Fruit fly (Drosophila melanogaster): Measurements from ENCODE around the gene CG18599.
A peak's percentile ranks its signal among the peaks of the same experiment; 100 is the strongest.

Gene CG18599

DNA sequence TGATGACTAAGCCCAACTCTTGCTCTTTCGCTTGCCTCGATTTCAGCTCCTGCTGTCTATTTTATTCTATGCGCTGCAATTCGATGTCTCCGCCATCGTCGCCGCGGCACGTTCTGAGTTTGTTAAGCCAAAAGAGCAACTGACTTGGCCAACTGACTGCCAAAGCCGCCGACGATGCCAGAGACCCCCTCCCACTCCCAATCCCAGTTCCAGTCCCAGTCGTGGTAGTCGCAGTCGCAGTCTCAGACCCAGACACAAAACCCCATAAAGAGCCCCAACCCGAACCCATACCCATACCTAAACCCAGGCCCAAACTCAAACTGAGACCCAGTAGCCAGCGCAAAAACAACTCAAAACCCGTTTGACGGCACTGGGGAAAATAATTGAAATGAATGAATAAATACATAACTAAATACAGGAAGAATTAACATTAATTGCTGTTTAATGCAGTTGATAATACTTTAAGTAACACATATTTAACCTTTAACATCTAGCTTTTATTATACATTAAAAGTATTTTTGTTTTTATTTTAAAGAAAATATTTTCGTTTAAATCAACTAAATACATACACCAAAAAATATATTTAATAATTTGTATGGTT, 43.3 kb downstream of the CG18599 start:
- TF ChIP-seq CG7101 (tag; optimal IDR thresholded peaks at IDR 0.05) (no peak), bab1 (GFP tag; optimal IDR thresholded peaks at IDR 0.05) (no peak), Mnt (GFP tag; optimal IDR thresholded peaks at IDR 0.05) (no peak), cic (GFP tag; optimal IDR thresholded peaks at IDR 0.05) (no peak), ovo (GFP tag; optimal IDR thresholded peaks at IDR 0.05) (no peak), Crg-1 (GFP tag; optimal IDR thresholded peaks at IDR 0.05) (no peak)

DNA sequence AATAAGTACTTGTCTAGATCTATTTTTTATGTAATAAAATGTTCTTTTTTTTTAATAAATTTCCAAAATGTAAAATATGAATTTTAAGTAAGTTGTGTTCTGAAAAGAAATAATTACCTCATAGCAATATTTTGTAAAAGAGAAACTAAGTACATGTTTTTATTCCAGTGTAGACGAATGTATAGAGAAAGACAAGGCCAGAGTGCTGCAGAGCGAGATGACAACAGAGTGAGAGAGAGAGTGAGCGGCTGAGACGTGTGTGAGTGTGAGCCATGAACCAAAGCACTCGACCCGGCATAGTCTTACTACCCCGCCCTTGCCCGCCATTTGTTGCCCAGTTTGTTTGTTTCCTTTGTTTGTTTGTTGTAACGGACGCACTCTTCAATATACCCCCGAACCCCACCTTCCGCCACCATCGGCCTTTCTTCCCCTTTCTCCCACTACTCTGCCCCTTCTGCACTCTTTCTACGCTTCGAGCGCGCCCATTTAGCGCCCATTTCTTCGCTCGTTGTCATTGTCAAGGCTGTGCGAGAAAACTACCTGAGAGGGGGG, 43.9 kb downstream of the CG18599 start:
- TF ChIP-seq CG7101 (tag; optimal IDR thresholded peaks at IDR 0.05) (peak; percentile 59), CG33017 (tag; optimal IDR thresholded peaks at IDR 0.05) (peak; percentile 74), CG7045 (GFP tag; optimal IDR thresholded peaks at IDR 0.05) (no peak), pad (GFP tag; optimal IDR thresholded peaks at IDR 0.05) (peak; percentile 32), ovo (GFP tag; optimal IDR thresholded peaks at IDR 0.05) (peak; percentile 59), cic (GFP tag; optimal IDR thresholded peaks at IDR 0.05) (peak; percentile 36), Clk (GFP tag; optimal IDR thresholded peaks at IDR 0.05) (peak; percentile 42), CG11617 (GFP tag; optimal IDR thresholded peaks at IDR 0.05) (peak; percentile 44), CG1620 (GFP tag; optimal IDR thresholded peaks at IDR 0.05) (no peak), CG12768 (GFP tag; optimal IDR thresholded peaks at IDR 0.05) (peak; percentile 26)

DNA sequence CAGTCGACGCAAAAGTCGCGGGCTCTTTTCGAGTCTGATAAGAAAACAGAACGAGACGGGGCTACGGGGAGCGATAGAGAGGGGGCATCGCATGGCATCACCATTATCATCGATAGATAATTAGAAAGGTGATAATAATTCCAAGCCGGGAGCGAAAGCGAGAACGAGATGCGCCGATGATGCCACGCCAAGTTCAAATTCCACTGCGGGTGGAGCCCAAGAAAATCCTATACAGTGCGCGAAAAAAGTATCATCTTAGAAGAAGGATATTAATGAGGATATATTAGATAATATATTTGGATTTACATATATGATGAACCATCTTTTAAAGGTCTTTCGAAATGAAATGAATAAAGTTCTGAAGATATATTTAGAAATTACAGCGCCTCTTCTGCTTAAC, 45.2 kb downstream of the CG18599 start:
- TF ChIP-seq kay (GFP tag; ENCODE audit: borderline replicate concordance): peak; percentile 84
- no peak for TF ChIP-seq CG5204 (GFP tag; optimal IDR thresholded peaks at IDR 0.05)

DNA sequence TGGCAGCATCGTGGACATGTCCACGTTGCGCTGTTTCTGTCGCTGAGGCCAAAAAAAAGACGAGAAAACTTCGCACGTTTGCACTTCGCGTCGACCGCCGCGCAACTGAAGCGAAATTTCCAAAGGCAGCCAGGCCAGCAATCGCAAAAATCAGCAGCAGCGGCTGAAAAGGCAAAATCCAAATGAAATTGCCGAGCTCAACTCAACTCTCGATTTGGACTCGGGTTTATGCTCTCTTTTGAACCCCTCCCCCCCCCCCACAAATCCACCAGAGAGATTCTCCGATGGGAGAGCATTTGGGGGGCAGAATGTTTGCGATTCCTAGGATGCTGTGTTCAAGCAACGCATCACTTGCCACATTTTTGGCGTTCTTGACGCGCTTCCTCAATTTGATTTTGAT, 46.7 kb downstream of the CG18599 start, which contains the start of gene PKD:
PKD (minus strand) TSS at position 88 of the 400 bp plus-strand sequence.
- TF ChIP-seq CG1620 (GFP tag; optimal IDR thresholded peaks at IDR 0.05) (no peak), Mnt (GFP tag; optimal IDR thresholded peaks at IDR 0.05) (peak; percentile 28), CG33017 (tag; optimal IDR thresholded peaks at IDR 0.05) (no peak), kay (GFP tag; ENCODE audit: borderline replicate concordance) (no peak)

DNA sequence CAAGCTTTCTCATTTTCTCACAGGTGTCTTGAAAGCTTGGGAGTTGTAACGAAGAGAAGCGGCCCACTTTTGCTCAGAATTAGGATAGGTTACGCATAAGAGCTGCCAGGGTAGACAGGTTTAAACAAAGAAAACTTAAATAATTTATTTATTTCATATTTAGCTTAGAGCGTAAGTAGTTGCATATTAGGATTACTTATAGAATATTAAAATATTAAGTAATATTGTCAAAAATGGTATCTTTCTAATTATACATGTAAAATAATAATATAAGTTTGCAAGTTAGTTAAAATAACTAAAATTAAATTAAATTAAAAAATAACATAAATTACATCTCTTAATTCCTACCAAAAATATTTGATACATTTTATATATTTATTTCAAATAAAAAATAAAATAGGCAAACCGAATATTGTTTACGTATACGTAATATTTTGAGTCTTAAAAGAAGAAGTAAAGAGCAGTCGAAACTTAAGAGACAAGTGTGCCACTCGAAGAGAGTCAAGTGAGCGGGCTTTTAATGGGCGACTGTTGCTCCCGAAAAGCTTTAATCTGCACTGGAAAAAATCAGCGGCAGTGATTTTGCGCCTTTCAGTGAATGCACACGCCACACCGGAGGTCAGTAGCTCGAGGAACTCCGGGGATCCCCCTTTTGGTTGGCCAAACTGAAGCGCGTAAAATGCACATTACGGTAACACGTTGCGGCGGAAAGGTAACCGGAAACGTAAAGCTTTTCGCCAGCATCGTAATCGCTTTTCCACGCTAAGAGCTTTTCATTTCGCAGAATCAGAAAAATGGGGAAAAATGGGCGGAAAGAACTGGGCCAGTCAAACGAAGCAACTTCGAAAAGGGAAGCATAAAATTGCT, 47.5 kb downstream of the CG18599 start:
- no peak for TF ChIP-seq bab1 (GFP tag; optimal IDR thresholded peaks at IDR 0.05)
- peak; percentile 18 for TF ChIP-seq CG5204 (GFP tag; optimal IDR thresholded peaks at IDR 0.05)
- TF ChIP-seq CG7101 (tag; optimal IDR thresholded peaks at IDR 0.05): peak; percentile 46
- TF ChIP-seq Clk (GFP tag; optimal IDR thresholded peaks at IDR 0.05): no peak
- TF ChIP-seq Crg-1 (GFP tag; optimal IDR thresholded peaks at IDR 0.05): no peak
- peak; percentile 13 for TF ChIP-seq CG7045 (GFP tag; optimal IDR thresholded peaks at IDR 0.05)
- no peak for TF ChIP-seq CG11617 (GFP tag; optimal IDR thresholded peaks at IDR 0.05)
- no peak for TF ChIP-seq Mnt (GFP tag; optimal IDR thresholded peaks at IDR 0.05)
- peak; percentile 1 for TF ChIP-seq Hr96 (GFP tag; optimal IDR thresholded peaks at IDR 0.05)
- TF ChIP-seq kay (GFP tag; ENCODE audit: borderline replicate concordance): no peak
- TF ChIP-seq cnc (optimal IDR thresholded peaks at IDR 0.05): no peak
- TF ChIP-seq CG12768 (GFP tag; optimal IDR thresholded peaks at IDR 0.05): peak; percentile 31
- TF ChIP-seq cic (GFP tag; optimal IDR thresholded peaks at IDR 0.05): peak; percentile 2
- TF ChIP-seq CG14711 (tag; optimal IDR thresholded peaks at IDR 0.05): peak; percentile 70
- no peak for TF ChIP-seq pad (GFP tag; optimal IDR thresholded peaks at IDR 0.05)
- TF ChIP-seq CG33017 (tag; optimal IDR thresholded peaks at IDR 0.05): peak; percentile 84
- no peak for TF ChIP-seq toe (GFP tag; optimal IDR thresholded peaks at IDR 0.05)
- TF ChIP-seq CG1620 (GFP tag; optimal IDR thresholded peaks at IDR 0.05): no peak
- TF ChIP-seq ovo (GFP tag; optimal IDR thresholded peaks at IDR 0.05): no peak
- no peak for TF ChIP-seq tj (GFP tag; optimal IDR thresholded peaks at IDR 0.05)

Data from whole organism, adult.